Worm (Caenorhabditis elegans): ENCODE results near the gene hda-10.

ce11 chrII:13903482-13903881 lies 21.0 kb downstream of the hda-10 start:
- TF ChIP-seq ceh-100 (GFP tag; IDR thresholded peaks at IDR 0.05) (no peak), unc-62 (GFP tag; optimal IDR thresholded peaks at IDR 0.05) (no peak), nfya-1 (tag; optimal IDR thresholded peaks at IDR 0.05; ENCODE audit: borderline replicate concordance, insufficient read depth) (no peak), snpc-4 (GFP tag; optimal IDR thresholded peaks at IDR 0.05) (no peak), snpc-4 (tag; optimal IDR thresholded peaks at IDR 0.05) (no peak)
